Worm (Caenorhabditis elegans) whole organism, mixed stage, embryonic: ENCODE measurements around the gene T07D3.2.

ENCODE experiments used
- M03D4.4 ChIP-seq: sonication (generic microtip); optimal IDR thresholded peaks from 2 replicates; lab custom pipeline; 2017; ENCODE audit warnings: mild to moderate bottlenecking, missing genetic modification characterization, missing compliant biosample characterization
- blmp-1 ChIP-seq: fragments of 150-350 bp; optimal IDR thresholded peaks from 2 replicates; lab custom pipeline; 2014; ENCODE audit warnings: missing biosample characterization, missing genetic modification characterization
- ceh-39 ChIP-seq: fragments of 150-350 bp; optimal IDR thresholded peaks from 2 replicates; lab custom pipeline; 2014; ENCODE audit warnings: missing biosample characterization, missing genetic modification characterization
- ceh-43 ChIP-seq: fragments of 200-800 bp; sonication (Bioruptor generic); optimal IDR thresholded peaks from 2 replicates; lab custom pipeline; 2018; ENCODE audit warnings: mild to moderate bottlenecking, missing genetic modification characterization, moderate library complexity, missing compliant biosample characterization
- ceh-83 ChIP-seq: fragments of 200-800 bp; sonication (Bioruptor generic); optimal IDR thresholded peaks from 2 replicates; lab custom pipeline; 2018; ENCODE audit warnings: mild to moderate bottlenecking, missing genetic modification characterization, missing compliant biosample characterization
- cnd-1 ChIP-seq: fragments of 200-800 bp; sonication (Bioruptor generic); optimal IDR thresholded peaks from 2 replicates; lab custom pipeline; 2018; ENCODE audit warnings: mild to moderate bottlenecking, missing genetic modification characterization, missing compliant biosample characterization
- drap-1 ChIP-seq: fragments of 200-800 bp; sonication (Bioruptor generic); optimal IDR thresholded peaks from 3 replicates; lab custom pipeline; 2018; ENCODE audit warnings: mild to moderate bottlenecking, missing genetic modification characterization, missing compliant biosample characterization
- elt-1 ChIP-seq: sonication (generic microtip); optimal IDR thresholded peaks from 2 replicates; lab custom pipeline; 2017; ENCODE audit warnings: missing genetic modification characterization, mild to moderate bottlenecking, missing compliant biosample characterization, antibody characterized with exemption, moderate library complexity, borderline replicate concordance; ENCODE audit not compliant: insufficient read depth
- flh-1 ChIP-seq: fragments of 200-800 bp; sonication (Bioruptor generic); optimal IDR thresholded peaks from 2 replicates; lab custom pipeline; 2018; ENCODE audit warnings: mild to moderate bottlenecking, missing genetic modification characterization, moderate library complexity, missing compliant biosample characterization
- ham-2 ChIP-seq: fragments of 200-800 bp; sonication (Bioruptor generic); optimal IDR thresholded peaks from 2 replicates; lab custom pipeline; 2018; ENCODE audit warnings: mild to moderate bottlenecking, missing genetic modification characterization, missing compliant biosample characterization
- hlh-1 ChIP-seq: fragments of 150-350 bp; optimal IDR thresholded peaks from 2 replicates; lab custom pipeline; 2014; ENCODE audit warnings: missing biosample characterization, missing genetic modification reagents, missing genetic modification characterization
- lin-13 ChIP-seq: fragments of 150-350 bp; optimal IDR thresholded peaks from 2 replicates; lab custom pipeline; 2014; ENCODE audit warnings: missing biosample characterization, missing genetic modification characterization
- lin-32 ChIP-seq: fragments of 200-800 bp; sonication (Bioruptor generic); optimal IDR thresholded peaks from 2 replicates; lab custom pipeline; 2018; ENCODE audit warnings: mild to moderate bottlenecking, missing genetic modification characterization, missing compliant biosample characterization
- lsy-2 ChIP-seq: fragments of 150-350 bp; optimal IDR thresholded peaks from 2 replicates; lab custom pipeline; 2014; ENCODE audit warnings: missing biosample characterization, missing genetic modification characterization
- mab-5 ChIP-seq: fragments of 150-350 bp; optimal IDR thresholded peaks from 2 replicates; lab custom pipeline; 2014; ENCODE audit warnings: missing biosample characterization, missing genetic modification characterization
- mep-1 ChIP-seq: fragments of 150-350 bp; optimal IDR thresholded peaks from 2 replicates; lab custom pipeline; 2017; ENCODE audit warnings: missing biosample characterization, missing genetic modification reagents, missing genetic modification characterization, inconsistent platforms
- mls-2 ChIP-seq: sonication (generic microtip); optimal IDR thresholded peaks from 2 replicates; lab custom pipeline; 2016; ENCODE audit warnings: mild to moderate bottlenecking, missing genetic modification characterization, moderate library complexity, missing compliant biosample characterization
- nhr-12 ChIP-seq: fragments of 150-350 bp; optimal IDR thresholded peaks from 2 replicates; lab custom pipeline; 2014; ENCODE audit warnings: missing biosample characterization, missing genetic modification characterization
- nhr-2 ChIP-seq: fragments of 150-350 bp; optimal IDR thresholded peaks from 2 replicates; lab custom pipeline; 2014; ENCODE audit warnings: missing biosample characterization, missing genetic modification characterization
- nhr-237 ChIP-seq: fragments of 150-350 bp; optimal IDR thresholded peaks from 2 replicates; lab custom pipeline; 2014; ENCODE audit warnings: missing biosample characterization, missing genetic modification characterization
- nhr-28 ChIP-seq: fragments of 150-350 bp; optimal IDR thresholded peaks from 2 replicates; lab custom pipeline; 2014; ENCODE audit warnings: missing biosample characterization, missing genetic modification characterization
- nhr-76 ChIP-seq: sonication (generic microtip); optimal IDR thresholded peaks from 2 replicates; lab custom pipeline; 2017; ENCODE audit warnings: missing biosample characterization, missing genetic modification characterization
- snpc-4 ChIP-seq: fragments of 150-350 bp; optimal IDR thresholded peaks from 2 replicates; lab custom pipeline; 2014; ENCODE audit warnings: missing biosample characterization, missing genetic modification characterization
- sptf-1 ChIP-seq: sonication (generic microtip); optimal IDR thresholded peaks from 2 replicates; lab custom pipeline; 2017; ENCODE audit warnings: mild to moderate bottlenecking, missing genetic modification characterization, moderate library complexity, missing compliant biosample characterization
- tbx-8 ChIP-seq: fragments of 200-800 bp; sonication (Bioruptor generic); optimal IDR thresholded peaks from 2 replicates; lab custom pipeline; 2018; ENCODE audit warnings: mild to moderate bottlenecking, missing genetic modification characterization, moderate library complexity, missing compliant biosample characterization
- unc-120 ChIP-seq: sonication (generic microtip); optimal IDR thresholded peaks from 2 replicates; lab custom pipeline; 2017; ENCODE audit warnings: missing genetic modification characterization, missing compliant biosample characterization; ENCODE audit not compliant: poor library complexity, severe bottlenecking
- unc-39 ChIP-seq: fragments of 150-350 bp; optimal IDR thresholded peaks from 2 replicates; lab custom pipeline; 2014; ENCODE audit warnings: missing biosample characterization, missing genetic modification characterization
- unc-62 ChIP-seq: fragments of 150-350 bp; optimal IDR thresholded peaks from 2 replicates; lab custom pipeline; 2014; ENCODE audit warnings: missing biosample characterization, missing genetic modification reagents, missing genetic modification characterization
- zip-8 ChIP-seq: fragments of 150-350 bp; optimal IDR thresholded peaks from 2 replicates; lab custom pipeline; 2014; ENCODE audit warnings: missing biosample characterization, missing genetic modification characterization
- ztf-11 ChIP-seq: fragments of 150-350 bp; optimal IDR thresholded peaks from 2 replicates; lab custom pipeline; 2014; ENCODE audit warnings: missing biosample characterization, missing genetic modification characterization

T07D3.2 gene

ce11 chrII:915206-915605 lies 13.5 kb downstream of the T07D3.2 start:
- TF ChIP-seq drap-1 (no peak), zip-8 (tag; lab: Kevin White, UChicago) (no peak), blmp-1 (tag; lab: Kevin White, UChicago) (no peak), nhr-2 (tag; lab: Kevin White, UChicago) (no peak), nhr-12 (no peak), nhr-237 (tag; lab: Kevin White, UChicago) (no peak), unc-120 (tag; lab: Kevin White, UChicago) (no peak), hlh-1 (tag; lab: Kevin White, UChicago) (no peak), mep-1 (no peak), nhr-28 (tag; lab: Kevin White, UChicago) (no peak), lsy-2 (tag; lab: Kevin White, UChicago) (no peak), snpc-4 (no peak), mls-2 (tag; lab: Kevin White, UChicago) (no peak)

ce11 chrII:915780-916179 lies 14.0 kb downstream of the T07D3.2 start, which contains the start of gene fbxc-29:
fbxc-29 (plus strand) TSS chrII:916080.
- no peak for TF ChIP-seq hlh-1 (tag; lab: Kevin White, UChicago)
- no peak for TF ChIP-seq unc-39 (tag; lab: Kevin White, UChicago)
- no peak for TF ChIP-seq lin-13 (tag; lab: Kevin White, UChicago)
- no peak for TF ChIP-seq tbx-8 (GFP tag; lab: Kevin White, UChicago)
- no peak for TF ChIP-seq lin-32 (GFP tag; lab: Kevin White, UChicago)
- no peak for TF ChIP-seq snpc-4
- no peak for TF ChIP-seq mls-2 (tag; lab: Kevin White, UChicago)
- TF ChIP-seq mep-1 = no peak
- TF ChIP-seq unc-120 (tag; lab: Kevin White, UChicago) = no peak
- no peak for TF ChIP-seq flh-1 (GFP tag; lab: Kevin White, UChicago)
- TF ChIP-seq zip-8 (tag; lab: Kevin White, UChicago) = no peak
- no peak for TF ChIP-seq unc-62 (GFP tag; lab: Kevin White, UChicago)
- TF ChIP-seq ceh-39 (tag; lab: Kevin White, UChicago) = no peak
- TF ChIP-seq ceh-43 (GFP tag; lab: Kevin White, UChicago) = no peak
- no peak for TF ChIP-seq M03D4.4 (tag; lab: Kevin White, UChicago)
- no peak for TF ChIP-seq elt-1 (tag; lab: Kevin White, UChicago)
- TF ChIP-seq nhr-2 (tag; lab: Kevin White, UChicago) = no peak
- no peak for TF ChIP-seq nhr-76 (tag; lab: Kevin White, UChicago)
- TF ChIP-seq drap-1 = no peak
- no peak for TF ChIP-seq nhr-237 (tag; lab: Kevin White, UChicago)

- TF ChIP-seq zip-8 (tag; lab: Kevin White, UChicago) (no peak), snpc-4 (no peak), ham-2 (GFP tag; lab: Kevin White, UChicago) (no peak), unc-39 (tag; lab: Kevin White, UChicago) (no peak), flh-1 (GFP tag; lab: Kevin White, UChicago) (no peak), ceh-39 (tag; lab: Kevin White, UChicago) (no peak), drap-1 (no peak), sptf-1 (no peak), ceh-83 (GFP tag; lab: Kevin White, UChicago) (no peak), nhr-2 (tag; lab: Kevin White, UChicago) (no peak), lin-32 (GFP tag; lab: Kevin White, UChicago) (no peak), unc-120 (tag; lab: Kevin White, UChicago) (no peak), nhr-237 (tag; lab: Kevin White, UChicago) (no peak), nhr-28 (tag; lab: Kevin White, UChicago) (no peak), ztf-11 (no peak), mab-5 (tag; lab: Kevin White, UChicago) (no peak), hlh-1 (tag; lab: Kevin White, UChicago) (no peak)
Measured at ce11 chrII:917324-917723, 15.6 kb downstream of the T07D3.2 start, which contains the start of gene fbxc-30. fbxc-30 (plus strand) TSS chrII:917624.

- TF ChIP-seq cnd-1 (tag; lab: Kevin White, UChicago) (no peak), unc-62 (GFP tag; lab: Kevin White, UChicago) (no peak), nhr-2 (tag; lab: Kevin White, UChicago) (no peak), flh-1 (GFP tag; lab: Kevin White, UChicago) (no peak), tbx-8 (GFP tag; lab: Kevin White, UChicago) (no peak), zip-8 (tag; lab: Kevin White, UChicago) (no peak), mab-5 (tag; lab: Kevin White, UChicago) (no peak), snpc-4 (no peak), ceh-39 (tag; lab: Kevin White, UChicago) (no peak), ceh-83 (GFP tag; lab: Kevin White, UChicago) (no peak), nhr-237 (tag; lab: Kevin White, UChicago) (no peak), sptf-1 (no peak)
Measured at ce11 chrII:920326-920725, 18.6 kb downstream of the T07D3.2 start.
